Worm (Caenorhabditis elegans): ENCODE results near the gene best-7.
"Not testable (repeated sequence)": the region's sequence is repeated elsewhere in the genome, so short reads cannot be mapped to it uniquely, and the experiment has no call there.

The best-7 gene

ce11 chrIV:11261535-11261934, 31.4 kb upstream of the best-7 start, which contains the start of gene F54D1.1:
F54D1.1 (plus strand) TSS chrIV:11261835.
- TF ChIP-seq ztf-4 (tag; optimal IDR thresholded peaks at IDR 0.05) (no peak), mdl-1 (tag; optimal IDR thresholded peaks at IDR 0.05) (no peak), lin-39 (tag; optimal IDR thresholded peaks at IDR 0.05) (no peak), egl-5 (tag; optimal IDR thresholded peaks at IDR 0.05) (no peak), skn-1 (tag; optimal IDR thresholded peaks at IDR 0.05) (no peak)

- TF ChIP-seq elt-3 (tag; optimal IDR thresholded peaks at IDR 0.05) (no peak), nfya-1 (tag; optimal IDR thresholded peaks at IDR 0.05; ENCODE audit: insufficient read depth) (no peak), nhr-43 (tag; optimal IDR thresholded peaks at IDR 0.05; ENCODE audit: poor library complexity, severe bottlenecking) (no peak), eor-1 (tag; optimal IDR thresholded peaks at IDR 0.05) (no peak), lin-15B (tag; optimal IDR thresholded peaks at IDR 0.05) (no peak), mdl-1 (tag; optimal IDR thresholded peaks at IDR 0.05) (no peak), elt-2 (tag; optimal IDR thresholded peaks at IDR 0.05) (no peak), ceh-28 (tag; optimal IDR thresholded peaks at IDR 0.05) (no peak), snpc-4 (tag; optimal IDR thresholded peaks at IDR 0.05) (no peak)
Measured at ce11 chrIV:11260544-11261227, 30.6 kb upstream of the best-7 start, which contains the start of gene C05C12.5. C05C12.5 (minus strand) TSS chrIV:11261185.

ce11 chrIV:11259485-11259972, 29.4 kb upstream of the best-7 start, which contains the start of gene gtl-1:
gtl-1 (minus strand) TSS chrIV:11259535.
- TF ChIP-seq tbx-2 (tag; optimal IDR thresholded peaks at IDR 0.05) (no peak), pha-4 (tag; optimal IDR thresholded peaks at IDR 0.05) (peak; percentile 8), pqm-1 (tag; optimal IDR thresholded peaks at IDR 0.05) (peak; percentile 27), ZK546.5 (tag; optimal IDR thresholded peaks at IDR 0.05) (no peak), elt-2 (tag; optimal IDR thresholded peaks at IDR 0.05) (peak; percentile 87)

ce11 chrIV:11257476-11257875, 27.4 kb upstream of the best-7 start:
- no peak for TF ChIP-seq tbx-2 (tag; optimal IDR thresholded peaks at IDR 0.05)
- peak; percentile 64 for TF ChIP-seq pqm-1 (tag; optimal IDR thresholded peaks at IDR 0.05)
- peak; percentile 63 for TF ChIP-seq jun-1 (tag; optimal IDR thresholded peaks at IDR 0.05)
- no peak for TF ChIP-seq pha-4 (tag; optimal IDR thresholded peaks at IDR 0.05)
- TF ChIP-seq nhr-12 (tag; optimal IDR thresholded peaks at IDR 0.05): no peak
- TF ChIP-seq elt-2 (tag; optimal IDR thresholded peaks at IDR 0.05): peak; percentile 89

- not testable (repeated sequence) for TF ChIP-seq nhr-43 (tag; optimal IDR thresholded peaks at IDR 0.05; ENCODE audit: poor library complexity, severe bottlenecking); egl-27 (tag; optimal IDR thresholded peaks at IDR 0.05); mdl-1 (tag; optimal IDR thresholded peaks at IDR 0.05)
Measured at ce11 chrIV:11253689-11254088, 23.6 kb upstream of the best-7 start, which contains the start of gene C05C12.1. C05C12.1 (plus strand) TSS chrIV:11253989.

ce11 chrIV:11248031-11248631, 18.0 kb upstream of the best-7 start, which contains the start of gene C05C12.4:
C05C12.4 (minus strand) TSS chrIV:11248081.
- TF ChIP-seq skn-1 (tag; optimal IDR thresholded peaks at IDR 0.05) (peak; percentile 49), aly-2 (tag; optimal IDR thresholded peaks at IDR 0.05) (no peak), elt-2 (tag; optimal IDR thresholded peaks at IDR 0.05) (peak; percentile 69), pqm-1 (tag; optimal IDR thresholded peaks at IDR 0.05) (peak; percentile 44)

ce11 chrIV:11247434-11247833, 17.3 kb upstream of the best-7 start:
- TF ChIP-seq pqm-1 (tag; optimal IDR thresholded peaks at IDR 0.05): peak; percentile 52
- no peak for TF ChIP-seq sea-2 (GFP tag; optimal IDR thresholded peaks at IDR 0.05)
- TF ChIP-seq nhr-28 (tag; optimal IDR thresholded peaks at IDR 0.05): no peak
- no peak for TF ChIP-seq nhr-23 (tag; optimal IDR thresholded peaks at IDR 0.05)
- no peak for TF ChIP-seq fkh-2 (tag; optimal IDR thresholded peaks at IDR 0.05)
- TF ChIP-seq ztf-4 (tag; optimal IDR thresholded peaks at IDR 0.05): no peak
- TF ChIP-seq elt-1 (tag; optimal IDR thresholded peaks at IDR 0.05): no peak
- no peak for TF ChIP-seq ama-1 (optimal IDR thresholded peaks at IDR 0.05)
- TF ChIP-seq ZK546.5 (tag; optimal IDR thresholded peaks at IDR 0.05): no peak
- no peak for TF ChIP-seq aly-2 (tag; optimal IDR thresholded peaks at IDR 0.05)
- peak; percentile 65 for TF ChIP-seq pha-4 (tag; optimal IDR thresholded peaks at IDR 0.05)
- no peak for TF ChIP-seq unc-39 (tag; optimal IDR thresholded peaks at IDR 0.05)
- TF ChIP-seq hmg-11 (tag; optimal IDR thresholded peaks at IDR 0.05): no peak
- peak; percentile 16 for TF ChIP-seq elt-2 (tag; optimal IDR thresholded peaks at IDR 0.05)
- TF ChIP-seq mdl-1 (tag; optimal IDR thresholded peaks at IDR 0.05): no peak
